Fruit fly (Drosophila melanogaster) whole organism, wandering third instar larva: ENCODE measurements around the gene CtBP.
A peak's percentile ranks its signal among the peaks of the same experiment; 100 is the strongest.

Experiments used
- Abd-B ChIP-seq: fragments of >200 bp; optimal IDR thresholded peaks from 2 replicates; lab custom pipeline; 2017; ENCODE audit warnings: missing biosample characterization, missing genetic modification characterization
- CG32264 ChIP-seq: fragments of 200-800 bp; sonication (Bioruptor generic); optimal IDR thresholded peaks from 2 replicates; lab custom pipeline; 2016; ENCODE audit warnings: missing biosample characterization, missing genetic modification characterization
- CG9705 ChIP-seq: fragments of 200-800 bp; sonication (Bioruptor generic); optimal IDR thresholded peaks from 2 replicates; lab custom pipeline; 2018; ENCODE audit warnings: missing biosample characterization, mild to moderate bottlenecking, missing genetic modification characterization
- CrebA ChIP-seq: fragments of 200-800 bp; sonication (Bioruptor generic); optimal IDR thresholded peaks from 2 replicates; lab custom pipeline; 2016; ENCODE audit warnings: missing biosample characterization, mild to moderate bottlenecking, missing genetic modification characterization, borderline replicate concordance
- Dfd ChIP-seq: fragments of >200 bp; optimal IDR thresholded peaks from 2 replicates; lab custom pipeline; 2017; ENCODE audit warnings: missing biosample characterization, missing genetic modification characterization
- Dif ChIP-seq: fragments of 200-275, 200-300 bp; sonication (Bioruptor generic); optimal IDR thresholded peaks from 2 replicates; lab custom pipeline; 2018; ENCODE audit warnings: missing biosample characterization, missing genetic modification characterization; ENCODE audit not compliant: partially characterized antibody
- GATAd ChIP-seq: sonication (Bioruptor generic); optimal IDR thresholded peaks from 2 replicates; lab custom pipeline; 2016; ENCODE audit warnings: missing biosample characterization, missing genetic modification characterization
- HLH106 ChIP-seq: fragments of 200-800 bp; optimal IDR thresholded peaks from 3 replicates; lab custom pipeline; 2019; ENCODE audit warnings: missing biosample characterization, mild to moderate bottlenecking, missing genetic modification characterization, moderate library complexity
- Hnf4 ChIP-seq: fragments of 200-800 bp; sonication (Bioruptor generic); optimal IDR thresholded peaks from 2 replicates; lab custom pipeline; 2016; ENCODE audit warnings: missing biosample characterization, mild to moderate bottlenecking, missing genetic modification characterization
- Hr78 ChIP-seq: fragments of >200 bp; optimal IDR thresholded peaks from 2 replicates; lab custom pipeline; 2017; ENCODE audit warnings: missing biosample characterization, missing genetic modification characterization
- Hr83 ChIP-seq: fragments of 200-300 bp; sonication (Bioruptor generic); optimal IDR thresholded peaks from 2 replicates; lab custom pipeline; 2016; ENCODE audit warnings: missing biosample characterization, mild to moderate bottlenecking, missing genetic modification characterization, moderate library complexity; ENCODE audit not compliant: poor library complexity, severe bottlenecking
- Jra ChIP-seq: sonication (Bioruptor generic); optimal IDR thresholded peaks from 2 replicates; lab custom pipeline; 2016; ENCODE audit warnings: missing biosample characterization, missing genetic modification characterization
- Mio ChIP-seq: sonication (Bioruptor generic); optimal IDR thresholded peaks from 2 replicates; lab custom pipeline; 2016; ENCODE audit warnings: missing biosample characterization, missing genetic modification characterization
- Myc ChIP-seq: fragments of >200 bp; optimal IDR thresholded peaks from 2 replicates; lab custom pipeline; 2017
- N ChIP-seq: fragments of >200 bp; optimal IDR thresholded peaks from 2 replicates; lab custom pipeline; 2018; ENCODE audit warnings: missing biosample characterization, missing external identifiers, missing genetic modification characterization
- OdsH ChIP-seq: fragments of 200-800 bp; sonication (Bioruptor generic); optimal IDR thresholded peaks from 2 replicates; lab custom pipeline; 2016; ENCODE audit warnings: missing biosample characterization, mild to moderate bottlenecking, missing genetic modification characterization
- Sp1 ChIP-seq: fragments of 200-800 bp; sonication (Bioruptor generic); optimal IDR thresholded peaks from 3 replicates; lab custom pipeline; 2019; ENCODE audit warnings: missing biosample characterization, mild to moderate bottlenecking, missing genetic modification characterization, moderate library complexity
- Vsx2 ChIP-seq: fragments of 200-300, 225-300 bp; sonication (Bioruptor generic); optimal IDR thresholded peaks from 2 replicates; lab custom pipeline; 2018; ENCODE audit warnings: missing biosample characterization, missing genetic modification characterization; ENCODE audit not compliant: partially characterized antibody
- br ChIP-seq: fragments of 200-800 bp; sonication (Bioruptor generic); optimal IDR thresholded peaks from 2 replicates; lab custom pipeline; 2016; ENCODE audit warnings: missing biosample characterization, missing genetic modification characterization
- brk ChIP-seq: fragments of 200-800 bp; sonication (Bioruptor generic); optimal IDR thresholded peaks from 2 replicates; lab custom pipeline; 2016; ENCODE audit warnings: missing biosample characterization, mild to moderate bottlenecking, missing genetic modification characterization
- dl ChIP-seq, 2 experiments: fragments of 175-275, 200-275 bp in 1 of 2; fragments of 200-275 bp in 1 of 2; sonication (Bioruptor generic); optimal IDR thresholded peaks; lab custom pipeline; 2018; ENCODE audit warnings: mild to moderate bottlenecking in 2 of 2, missing biosample characterization in 2 of 2, missing genetic modification characterization in 2 of 2, moderate library complexity in 2 of 2; ENCODE audit not compliant: partially characterized antibody in 2 of 2, insufficient read depth in 1 of 2
- dmrt93B ChIP-seq: fragments of 200-800 bp; sonication (Bioruptor generic); optimal IDR thresholded peaks from 2 replicates; lab custom pipeline; 2018; ENCODE audit warnings: missing biosample characterization, mild to moderate bottlenecking, missing genetic modification characterization
- dsf ChIP-seq: sonication (Bioruptor generic); optimal IDR thresholded peaks from 2 replicates; lab custom pipeline; 2016; ENCODE audit warnings: missing biosample characterization, missing genetic modification characterization, borderline replicate concordance
- ey ChIP-seq: fragments of 200-800 bp; sonication (Bioruptor generic); optimal IDR thresholded peaks from 2 replicates; lab custom pipeline; 2016; ENCODE audit warnings: missing biosample characterization, missing genetic modification characterization
- foxo ChIP-seq, 2 experiments: fragments of 200-800 bp; sonication (Bioruptor generic); optimal IDR thresholded peaks; 2 replicates in 1 of 2; 3 replicates in 1 of 2; lab custom pipeline; 2016 to 2017; ENCODE audit warnings: missing biosample characterization in 2 of 2, missing genetic modification characterization in 2 of 2
- fru ChIP-seq: fragments of 200-800 bp; sonication (Bioruptor generic); optimal IDR thresholded peaks from 3 replicates; lab custom pipeline; 2016; ENCODE audit warnings: missing biosample characterization, mild to moderate bottlenecking, missing genetic modification characterization
- h ChIP-seq: fragments of 200-800 bp; sonication (Bioruptor generic); optimal IDR thresholded peaks from 3 replicates; lab custom pipeline; 2016; ENCODE audit warnings: missing biosample characterization, mild to moderate bottlenecking, missing genetic modification characterization
- jim ChIP-seq: fragments of 175-275, 200-325 bp; sonication (Bioruptor generic); optimal IDR thresholded peaks from 2 replicates; lab custom pipeline; 2016; ENCODE audit warnings: missing biosample characterization, mild to moderate bottlenecking, missing genetic modification characterization
- lola ChIP-seq: fragments of >200 bp; optimal IDR thresholded peaks from 2 replicates; lab custom pipeline; 2017; ENCODE audit warnings: missing biosample characterization, missing genetic modification characterization
- pan ChIP-seq: fragments of >200 bp; optimal IDR thresholded peaks from 2 replicates; lab custom pipeline; 2017
- psq ChIP-seq: fragments of 200-800 bp; sonication (Bioruptor generic); optimal IDR thresholded peaks from 3 replicates; lab custom pipeline; 2017; ENCODE audit warnings: missing biosample characterization, mild to moderate bottlenecking, missing genetic modification characterization, moderate library complexity
- rgr ChIP-seq: fragments of 200-800 bp; sonication (Bioruptor generic); optimal IDR thresholded peaks from 3 replicates; lab custom pipeline; 2016; ENCODE audit warnings: missing biosample characterization, mild to moderate bottlenecking, missing genetic modification characterization
- sage ChIP-seq: fragments of 200-800 bp; sonication (Bioruptor generic); optimal IDR thresholded peaks from 2 replicates; lab custom pipeline; 2016; ENCODE audit warnings: missing biosample characterization, mild to moderate bottlenecking, missing genetic modification characterization
- sv ChIP-seq: fragments of 200-800 bp; sonication (Bioruptor generic); optimal IDR thresholded peaks from 3 replicates; lab custom pipeline; 2016; ENCODE audit warnings: missing biosample characterization, missing genetic modification characterization
- tai ChIP-seq: sonication (Bioruptor generic); optimal IDR thresholded peaks from 2 replicates; lab custom pipeline; 2016; ENCODE audit warnings: missing biosample characterization, missing genetic modification characterization
- usp ChIP-seq: fragments of >200 bp; optimal IDR thresholded peaks from 2 replicates; lab custom pipeline; 2017; ENCODE audit warnings: missing biosample characterization, missing genetic modification characterization
- woc ChIP-seq: sonication (Bioruptor generic); optimal IDR thresholded peaks from 2 replicates; lab custom pipeline; 2016; ENCODE audit warnings: missing biosample characterization, mild to moderate bottlenecking, missing genetic modification characterization

Gene CtBP

dm6 chr3R:13014168-13014881 lies 2.9 kb downstream of the CtBP start:
- TF ChIP-seq pan (lab: Kevin White, UChicago), result no peak
- TF ChIP-seq Hr83, result no peak
- no peak for TF ChIP-seq rgr (GFP tag; lab: Kevin White, UChicago)
- no peak for TF ChIP-seq woc
- no peak for TF ChIP-seq Jra (GFP tag; lab: Kevin White, UChicago)
- no peak for TF ChIP-seq GATAd (GFP tag; lab: Kevin White, UChicago)
- TF ChIP-seq HLH106 (tag; lab: Kevin White, UChicago), result no peak
- no peak for TF ChIP-seq N (GFP tag; lab: Kevin White, UChicago)
- TF ChIP-seq CrebA (GFP tag; lab: Kevin White, UChicago), result no peak
- TF ChIP-seq CG32264 (GFP tag; lab: Kevin White, UChicago), result no peak
- no peak for TF ChIP-seq Hr78 (GFP tag; lab: Kevin White, UChicago)
- TF ChIP-seq usp (GFP tag; lab: Kevin White, UChicago), result no peak
- TF ChIP-seq tai (GFP tag; lab: Kevin White, UChicago), result no peak
- TF ChIP-seq jim (GFP tag; lab: Kevin White, UChicago), result no peak
- TF ChIP-seq sv, result no peak
- no peak for TF ChIP-seq Vsx2 (GFP tag; lab: Kevin White, UChicago)
- TF ChIP-seq sage (GFP tag; lab: Kevin White, UChicago), result no peak
- TF ChIP-seq, all 38 proteins: peak for 0

dm6 chr3R:13015402-13015801 lies 4.0 kb downstream of the CtBP start:
- no peak for TF ChIP-seq Hr83
- TF ChIP-seq sv, result no peak
- no peak for TF ChIP-seq OdsH (GFP tag; lab: Kevin White, UChicago)
- TF ChIP-seq CG32264 (GFP tag; lab: Kevin White, UChicago), result no peak
- TF ChIP-seq woc, result no peak
- TF ChIP-seq foxo (GFP tag; optimal IDR thresholded peaks at IDR 0.05; lab: Kevin White, UChicago), result no peak
- no peak for TF ChIP-seq psq (GFP tag; lab: Kevin White, UChicago)
- TF ChIP-seq tai (GFP tag; lab: Kevin White, UChicago), result no peak
- no peak for TF ChIP-seq CG9705 (GFP tag; lab: Kevin White, UChicago)
- TF ChIP-seq Jra (GFP tag; lab: Kevin White, UChicago), result no peak
- TF ChIP-seq dsf (GFP tag; lab: Kevin White, UChicago), result no peak
- no peak for TF ChIP-seq brk
- no peak for TF ChIP-seq dl (GFP tag; optimal IDR thresholded peaks at IDR 0.05; lab: Kevin White, UChicago; ENCODE audit: insufficient read depth in 1 of 2, partially characterized antibody in 2 of 2)
- no peak for TF ChIP-seq ey (GFP tag; lab: Kevin White, UChicago)
- TF ChIP-seq, all 38 proteins: peak for 0

dm6 chr3R:13015811-13016766 lies 4.6 kb downstream of the CtBP start:
- TF ChIP-seq OdsH (GFP tag; lab: Kevin White, UChicago) (peak; percentile 11), Hnf4 (GFP tag; lab: Kevin White, UChicago) (peak; percentile 16), psq (GFP tag; lab: Kevin White, UChicago) (peak; percentile 69), CrebA (GFP tag; lab: Kevin White, UChicago) (no peak), br (GFP tag; lab: Kevin White, UChicago) (peak; percentile 36), fru (GFP tag; lab: Kevin White, UChicago) (peak; percentile 62), dl (GFP tag; optimal IDR thresholded peaks at IDR 0.05; lab: Kevin White, UChicago; ENCODE audit: insufficient read depth in 1 of 2, partially characterized antibody in 2 of 2) (peak; percentile 60 to 71), GATAd (GFP tag; lab: Kevin White, UChicago) (no peak), Dif (GFP tag; lab: Kevin White, UChicago) (peak; percentile 68), CG9705 (GFP tag; lab: Kevin White, UChicago) (no peak), ey (GFP tag; lab: Kevin White, UChicago) (peak; percentile 21), Hr78 (GFP tag; lab: Kevin White, UChicago) (no peak), sv (no peak), lola (GFP tag; lab: Kevin White, UChicago) (no peak), rgr (GFP tag; lab: Kevin White, UChicago) (no peak), pan (lab: Kevin White, UChicago) (no peak), h (GFP tag; lab: Kevin White, UChicago) (peak; percentile 42), jim (GFP tag; lab: Kevin White, UChicago) (peak; percentile 21), Dfd (GFP tag; lab: Kevin White, UChicago) (no peak), Mio (GFP tag; lab: Kevin White, UChicago) (no peak), woc (peak; percentile 87), Myc (lab: Kevin White, UChicago) (peak; percentile 96), Abd-B (GFP tag; lab: Kevin White, UChicago) (no peak), Sp1 (no peak), dmrt93B (no peak), tai (GFP tag; lab: Kevin White, UChicago) (peak; percentile 9), CG32264 (GFP tag; lab: Kevin White, UChicago) (peak; percentile 9), dsf (GFP tag; lab: Kevin White, UChicago) (no peak), N (GFP tag; lab: Kevin White, UChicago) (no peak), Jra (GFP tag; lab: Kevin White, UChicago) (peak; percentile 25), sage (GFP tag; lab: Kevin White, UChicago) (peak; percentile 46), usp (GFP tag; lab: Kevin White, UChicago) (no peak), foxo (GFP tag; optimal IDR thresholded peaks at IDR 0.05; lab: Kevin White, UChicago) (peak; percentile 22 to 72), Hr83 (peak; percentile 65), brk (peak; percentile 56), HLH106 (tag; lab: Kevin White, UChicago) (peak; percentile 4), Vsx2 (GFP tag; lab: Kevin White, UChicago) (no peak)
